Worm (Caenorhabditis elegans) whole organism, midembryonic: ENCODE results near the gene F56B3.6.

Experiments used
- klf-2 ChIP-seq: fragments of 200-800 bp; sonication (Bioruptor generic); conservative IDR thresholded peaks from 2 replicates; pipeline ENCODE4 v1.3.6; 2022; ENCODE audit warnings: missing genetic modification reagents, missing genetic modification characterization, missing compliant biosample characterization
- med-1 ChIP-seq: sonication (generic microtip); optimal IDR thresholded peaks from 2 replicates; lab custom pipeline; 2017; ENCODE audit warnings: missing genetic modification characterization, mild to moderate bottlenecking, missing compliant biosample characterization, antibody characterized with exemption, missing genetic modification reagents; ENCODE audit not compliant: insufficient read depth
- tab-1 ChIP-seq: fragments of 200-800 bp; sonication (Bioruptor generic); IDR thresholded peaks from 2 replicates; pipeline ENCODE4 v1.3.6; 2022; ENCODE audit warnings: missing genetic modification characterization, missing compliant biosample characterization
- ztf-23 ChIP-seq: fragments of 200-800 bp; sonication (Bioruptor generic); IDR thresholded peaks from 2 replicates; pipeline ENCODE4 v1.3.6; 2022; ENCODE audit warnings: missing genetic modification reagents, missing genetic modification characterization, missing compliant biosample characterization
- ztf-29 ChIP-seq: fragments of 200-800 bp; sonication (Bioruptor generic); IDR thresholded peaks from 2 replicates; pipeline ENCODE4 v1.3.6; 2022; ENCODE audit warnings: missing genetic modification reagents, missing genetic modification characterization, missing compliant biosample characterization

DNA sequence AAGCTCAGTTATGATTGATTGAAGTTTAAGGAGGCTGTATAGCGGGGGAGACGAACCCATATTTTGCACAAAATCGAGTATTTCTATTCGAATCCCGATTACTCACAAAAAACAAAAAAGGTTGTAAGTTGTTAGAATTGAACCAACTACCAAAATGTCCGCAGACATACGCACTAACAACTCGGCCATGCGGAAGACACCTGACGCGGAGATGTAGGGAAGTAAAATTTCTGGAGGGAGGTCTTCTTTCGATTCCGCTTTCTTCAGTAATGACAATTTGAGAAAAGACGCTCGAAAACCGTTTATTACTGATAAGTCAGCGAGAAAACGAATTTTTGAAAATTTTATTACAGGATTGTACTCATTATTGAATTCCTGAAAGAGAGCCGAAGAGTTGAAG lies 30.0 kb downstream of the F56B3.6 start:
- no peak for TF ChIP-seq med-1 (GFP tag; lab: Kevin White, UChicago)
- TF ChIP-seq klf-2 (GFP tag; lab: Robert Waterston, UW) = no peak
- no peak for TF ChIP-seq ztf-29 (GFP tag; lab: Robert Waterston, UW)
- TF ChIP-seq ztf-23 (GFP tag; lab: Robert Waterston, UW) = no peak
- no peak for TF ChIP-seq tab-1 (GFP tag; lab: Robert Waterston, UW)
